Fruit fly (Drosophila melanogaster) whole organism, embryonic: ENCODE measurements around the gene NKCC.

ENCODE experiments used
- Atf3 ChIP-seq: fragments of 200-800 bp; sonication (Bioruptor generic); optimal IDR thresholded peaks from 3 replicates; lab custom pipeline; 2016; ENCODE audit warnings: missing biosample characterization, missing genetic modification characterization
- Bgb ChIP-seq: fragments of 200-800 bp; sonication (Bioruptor generic); IDR thresholded peaks from 2 replicates; pipeline ENCODE4 v1.3.6; 2022; ENCODE audit warnings: missing biosample characterization, missing genetic modification characterization; ENCODE audit not compliant: partially characterized antibody
- CG10209 ChIP-seq: fragments of 200-800 bp; sonication (Bioruptor generic); optimal IDR thresholded peaks from 3 replicates; lab custom pipeline; 2017; ENCODE audit warnings: missing biosample characterization, mild to moderate bottlenecking, missing genetic modification characterization, missing genetic modification reagents
- CG10321 ChIP-seq: fragments of 200-800 bp; sonication (Bioruptor generic); IDR thresholded peaks from 2 replicates; pipeline ENCODE4 v1.3.6; 2022; ENCODE audit warnings: missing biosample characterization, missing genetic modification characterization
- CG11504 ChIP-seq: fragments of 200-800 bp; sonication (Bioruptor generic); optimal IDR thresholded peaks from 3 replicates; lab custom pipeline; 2019; ENCODE audit warnings: missing biosample characterization, mild to moderate bottlenecking, missing genetic modification characterization, moderate library complexity
- CG16863 ChIP-seq: fragments of 200-800 bp; sonication (Bioruptor generic); optimal IDR thresholded peaks from 3 replicates; lab custom pipeline; 2016; ENCODE audit warnings: missing biosample characterization, missing genetic modification characterization
- CG2116 ChIP-seq: fragments of 200-800 bp; sonication (Bioruptor generic); optimal IDR thresholded peaks from 3 replicates; lab custom pipeline; 2018; ENCODE audit warnings: missing biosample characterization, mild to moderate bottlenecking, missing genetic modification characterization
- CG2120 ChIP-seq: fragments of 200-800 bp; sonication (Bioruptor generic); optimal IDR thresholded peaks from 3 replicates; lab custom pipeline; 2016; ENCODE audit warnings: missing biosample characterization, missing genetic modification characterization
- CG2875 ChIP-seq: fragments of 200-800 bp; sonication (Bioruptor generic); optimal IDR thresholded peaks from 2 replicates; lab custom pipeline; 2017; ENCODE audit warnings: missing biosample characterization, mild to moderate bottlenecking, missing genetic modification characterization, missing genetic modification reagents
- CG30431 ChIP-seq: fragments of 200-800 bp; sonication (Bioruptor generic); optimal IDR thresholded peaks from 2 replicates; lab custom pipeline; 2017; ENCODE audit warnings: missing biosample characterization, missing genetic modification characterization
- CG3281 ChIP-seq: fragments of 200-800 bp; sonication (Bioruptor generic); optimal IDR thresholded peaks from 3 replicates; lab custom pipeline; 2017; ENCODE audit warnings: missing biosample characterization, mild to moderate bottlenecking, missing genetic modification characterization
- CG3407 ChIP-seq: fragments of 200-800 bp; sonication (Bioruptor generic); optimal IDR thresholded peaks from 2 replicates; lab custom pipeline; 2018; ENCODE audit warnings: missing biosample characterization, mild to moderate bottlenecking, missing genetic modification characterization
- CG6689 ChIP-seq: fragments of 200-800 bp; sonication (Bioruptor generic); IDR thresholded peaks from 2 replicates; pipeline ENCODE4 v1.3.6; 2022; ENCODE audit warnings: missing biosample characterization, missing genetic modification characterization
- CG7357 ChIP-seq: fragments of 200-800 bp; sonication (Bioruptor generic); IDR thresholded peaks from 3 replicates; pipeline ENCODE4 v1.3.6; 2022; ENCODE audit warnings: missing biosample characterization, missing genetic modification characterization
- CG7987 ChIP-seq: fragments of 200-800 bp; sonication (Bioruptor generic); optimal IDR thresholded peaks from 2 replicates; lab custom pipeline; 2018; ENCODE audit warnings: missing biosample characterization, mild to moderate bottlenecking, missing genetic modification characterization, moderate library complexity
- CG8388 ChIP-seq: fragments of 200-800 bp; sonication (Bioruptor generic); optimal IDR thresholded peaks from 2 replicates; lab custom pipeline; 2019; ENCODE audit warnings: missing biosample characterization, mild to moderate bottlenecking, missing genetic modification characterization, moderate library complexity
- CG8944 ChIP-seq: fragments of 200-800 bp; sonication (Bioruptor generic); optimal IDR thresholded peaks from 3 replicates; lab custom pipeline; 2016; ENCODE audit warnings: missing biosample characterization, missing genetic modification characterization
- D19A ChIP-seq: fragments of 200-800 bp; optimal IDR thresholded peaks from 3 replicates; lab custom pipeline; 2019; ENCODE audit warnings: missing biosample characterization, mild to moderate bottlenecking, missing genetic modification characterization, moderate library complexity
- Dll ChIP-seq: fragments of 200-800 bp; sonication (Bioruptor generic); IDR thresholded peaks from 4 replicates; pipeline ENCODE4 v1.3.6; 2022; ENCODE audit warnings: missing biosample characterization, missing genetic modification characterization; ENCODE audit not compliant: partially characterized antibody
- Dp ChIP-seq: fragments of 200-800 bp; sonication (Bioruptor generic); optimal IDR thresholded peaks from 2 replicates; lab custom pipeline; 2018; ENCODE audit warnings: missing biosample characterization, mild to moderate bottlenecking, missing genetic modification characterization, moderate library complexity
- E2f2 ChIP-seq: fragments of 200-800 bp; sonication (Bioruptor generic); IDR thresholded peaks from 2 replicates; pipeline ENCODE4 v1.3.6; 2022; ENCODE audit warnings: missing biosample characterization, missing genetic modification characterization
- GATAe ChIP-seq: fragments of 200-800 bp; sonication (Bioruptor generic); conservative IDR thresholded peaks from 2 replicates; pipeline ENCODE4 v1.3.6; 2022; ENCODE audit warnings: missing biosample characterization, missing genetic modification characterization
- Hmx ChIP-seq: fragments of 200-800 bp; sonication (Bioruptor generic); optimal IDR thresholded peaks from 2 replicates; lab custom pipeline; 2016; ENCODE audit warnings: missing biosample characterization, missing genetic modification characterization
- Hr39 ChIP-seq: fragments of >200 bp; optimal IDR thresholded peaks from 2 replicates; lab custom pipeline; 2017
- MESR4 ChIP-seq: fragments of 200-800 bp; sonication (Bioruptor generic); optimal IDR thresholded peaks from 2 replicates; lab custom pipeline; 2018; ENCODE audit warnings: missing biosample characterization, mild to moderate bottlenecking, missing genetic modification characterization, moderate library complexity
- Med ChIP-seq: fragments of 200-800 bp; sonication (Bioruptor generic); peaks from one replicate; lab custom pipeline; 2016; ENCODE audit warnings: missing biosample characterization, missing genetic modification characterization, mild to moderate bottlenecking, inconsistent platforms, moderate library complexity
- Pdp1 ChIP-seq, 2 experiments: fragments of 200-800 bp; sonication (Bioruptor generic); optimal IDR thresholded peaks; 3 replicates each; lab custom pipeline; 2016; ENCODE audit warnings: missing biosample characterization in 2 of 2, missing genetic modification characterization in 2 of 2, mild to moderate bottlenecking in 1 of 2, moderate library complexity in 1 of 2
- Ravus ChIP-seq: fragments of 200-800 bp; sonication (Bioruptor generic); IDR thresholded peaks from 2 replicates; pipeline ENCODE4 v1.3.6; 2022; ENCODE audit warnings: missing biosample characterization, missing genetic modification characterization
- Rfx ChIP-seq: fragments of 200-800 bp; sonication (Bioruptor generic); IDR thresholded peaks from 2 replicates; pipeline ENCODE4 v1.3.6; 2022; ENCODE audit warnings: missing biosample characterization, missing genetic modification characterization
- Sry-β ChIP-seq: fragments of 200-800 bp; sonication (Bioruptor generic); optimal IDR thresholded peaks from 2 replicates; lab custom pipeline; 2018; ENCODE audit warnings: missing biosample characterization, mild to moderate bottlenecking, missing genetic modification characterization, moderate library complexity
- Xbp1 ChIP-seq: fragments of 200-800 bp; sonication (Bioruptor generic); optimal IDR thresholded peaks from 3 replicates; lab custom pipeline; 2016; ENCODE audit warnings: missing biosample characterization, mild to moderate bottlenecking, missing genetic modification characterization
- cato ChIP-seq: fragments of 200-800 bp; sonication (Bioruptor generic); optimal IDR thresholded peaks from 2 replicates; lab custom pipeline; 2016; ENCODE audit warnings: missing biosample characterization, missing genetic modification characterization, borderline replicate concordance
- ci ChIP-seq: fragments of 200-800 bp; sonication (Bioruptor generic); IDR thresholded peaks from 3 replicates; pipeline ENCODE4 v1.3.6; 2022; ENCODE audit warnings: missing biosample characterization, missing genetic modification characterization
- crol ChIP-seq: fragments of 200-800 bp; sonication (Bioruptor generic); IDR thresholded peaks from 2 replicates; pipeline ENCODE4 v1.3.6; 2022; ENCODE audit warnings: missing biosample characterization, missing genetic modification characterization
- dan ChIP-seq: fragments of 200-800 bp; sonication (Bioruptor generic); IDR thresholded peaks from 2 replicates; pipeline ENCODE4 v1.3.6; 2022; ENCODE audit warnings: missing biosample characterization, missing genetic modification characterization
- ewg ChIP-seq: fragments of 200-800 bp; sonication (Bioruptor generic); optimal IDR thresholded peaks from 3 replicates; lab custom pipeline; 2017; ENCODE audit warnings: mild to moderate bottlenecking, missing biosample characterization, missing genetic modification reagents, missing genetic modification characterization
- eyg ChIP-seq: fragments of 200-800 bp; sonication (Bioruptor generic); optimal IDR thresholded peaks from 3 replicates; lab custom pipeline; 2016; ENCODE audit warnings: missing biosample characterization, missing genetic modification characterization
- fd64A ChIP-seq: fragments of 200-800 bp; sonication (Bioruptor generic); optimal IDR thresholded peaks from 3 replicates; lab custom pipeline; 2018; ENCODE audit warnings: missing biosample characterization, mild to moderate bottlenecking, missing genetic modification characterization
- gem ChIP-seq: fragments of 200-800 bp; sonication (Bioruptor generic); optimal IDR thresholded peaks from 2 replicates; lab custom pipeline; 2019; ENCODE audit warnings: missing biosample characterization, mild to moderate bottlenecking, missing genetic modification characterization, moderate library complexity
- lilli ChIP-seq: fragments of 200-800 bp; sonication (Bioruptor generic); optimal IDR thresholded peaks from 3 replicates; lab custom pipeline; 2016; ENCODE audit warnings: missing biosample characterization, missing genetic modification characterization
- mirr ChIP-seq: fragments of 200-800 bp; sonication (Bioruptor generic); optimal IDR thresholded peaks from 3 replicates; lab custom pipeline; 2018; ENCODE audit warnings: missing biosample characterization, mild to moderate bottlenecking, missing genetic modification characterization
- nerfin-2 ChIP-seq: fragments of 200-800 bp; sonication (Bioruptor generic); IDR thresholded peaks from 2 replicates; pipeline ENCODE4 v1.3.6; 2022; ENCODE audit warnings: missing biosample characterization, missing genetic modification characterization; ENCODE audit not compliant: partially characterized antibody
- pan ChIP-seq, 4 experiments: fragments of >200 bp in 3 of 4; fragments of 200-800 bp in 1 of 4; sonication (Bioruptor generic) in 1 of 4; optimal IDR thresholded peaks in 3 of 4; IDR thresholded peaks in 1 of 4; 2 replicates each; pipeline versions ENCODE4 v1.3.6 to Lab custom; 2017 to 2022; ENCODE audit warnings: missing biosample characterization in 2 of 4, missing genetic modification characterization in 2 of 4, mixed read lengths in 1 of 4
- row ChIP-seq: fragments of 200-800 bp; sonication (Bioruptor generic); IDR thresholded peaks from 3 replicates; pipeline ENCODE4 v1.3.6; 2022; ENCODE audit warnings: missing biosample characterization, missing genetic modification characterization
- sens ChIP-seq: fragments of 200-800 bp; sonication (Bioruptor generic); peaks from one replicate; lab custom pipeline; 2016; ENCODE audit warnings: missing biosample characterization, missing genetic modification characterization
- slou ChIP-seq: fragments of 200-800 bp; sonication (Bioruptor generic); optimal IDR thresholded peaks from 3 replicates; lab custom pipeline; 2016; ENCODE audit warnings: missing biosample characterization, missing genetic modification characterization
- ssp ChIP-seq: fragments of 200-800 bp; sonication (Bioruptor generic); IDR thresholded peaks from 2 replicates; pipeline ENCODE4 v1.3.6; 2022; ENCODE audit warnings: missing biosample characterization, missing genetic modification characterization
- stc ChIP-seq: fragments of 200-800 bp; sonication (Bioruptor generic); IDR thresholded peaks from 2 replicates; pipeline ENCODE4 v1.3.6; 2022; ENCODE audit warnings: missing biosample characterization, missing genetic modification characterization
- sug ChIP-seq: fragments of 200-800 bp; optimal IDR thresholded peaks from 2 replicates; lab custom pipeline; 2019; ENCODE audit warnings: missing biosample characterization, mild to moderate bottlenecking, missing genetic modification characterization, moderate library complexity
- tap ChIP-seq: fragments of 200-800 bp; optimal IDR thresholded peaks from 3 replicates; lab custom pipeline; 2019; ENCODE audit warnings: missing biosample characterization, mild to moderate bottlenecking, missing genetic modification characterization, moderate library complexity
- zf30C ChIP-seq: fragments of 200-800 bp; sonication (Bioruptor generic); optimal IDR thresholded peaks from 3 replicates; lab custom pipeline; 2018; ENCODE audit warnings: missing biosample characterization, mild to moderate bottlenecking, missing genetic modification characterization

The NKCC gene

DNA sequence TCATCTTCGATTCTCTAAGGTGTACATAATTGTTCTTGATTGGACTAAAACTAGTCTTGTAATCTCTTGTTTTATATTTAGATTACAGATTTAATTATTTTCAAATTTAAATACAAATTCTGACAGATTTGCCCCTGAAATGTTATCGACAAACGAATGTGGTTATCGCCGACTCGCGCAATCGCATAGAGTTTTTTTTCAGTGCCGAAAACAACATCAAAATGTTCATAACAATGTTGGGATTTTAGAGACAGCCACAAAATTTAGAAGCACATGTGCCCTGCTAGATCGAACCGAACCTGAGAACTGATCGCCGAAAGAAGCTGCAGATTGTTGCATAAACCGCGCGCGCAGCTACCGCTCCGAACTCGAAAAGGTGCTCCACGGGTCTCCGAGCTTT, 34.9 kb downstream of the NKCC start, which contains the start of gene POLDIP2 (continued):
- TF ChIP-seq gem (tag; lab: Kevin White, UChicago) (no peak), Hmx (no peak), CG10209 (GFP tag; lab: Kevin White, UChicago) (peak; percentile 91), CG8944 (GFP tag; lab: Kevin White, UChicago) (no peak), crol (GFP tag; lab: Robert Waterston, UW) (no peak), Sry-β (GFP tag; lab: Kevin White, UChicago) (no peak), CG2875 (no peak), eyg (GFP tag; lab: Kevin White, UChicago) (no peak), nerfin-2 (GFP tag; lab: Robert Waterston, UW) (no peak), CG30431 (no peak), Dll (GFP tag; lab: Robert Waterston, UW) (0 out of 4 replicates have a peak, but pooled peaks have one; percentile 13), CG8388 (no peak), zf30C (GFP tag; lab: Kevin White, UChicago) (peak; percentile 98), CG7987 (GFP tag; lab: Kevin White, UChicago) (peak; percentile 5), Rfx (0 out of 2 replicates have a peak, but pooled peaks have one; percentile 26), row (peak; percentile 5; the same call in 1 of the 3 replicates), tap (tag; lab: Kevin White, UChicago) (no peak), sens (GFP tag; lab: Kevin White, UChicago) (peak; percentile 41), E2f2 (GFP tag; lab: Robert Waterston, UW) (peak; percentile 61), CG3281 (GFP tag; lab: Kevin White, UChicago) (no peak), ssp (GFP tag; lab: Robert Waterston, UW) (no peak), Atf3 (GFP tag; lab: Kevin White, UChicago) (no peak), D19A (tag; lab: Kevin White, UChicago) (peak; percentile 32), sug (tag; lab: Kevin White, UChicago) (no peak), Xbp1 (GFP tag; lab: Kevin White, UChicago) (peak; percentile 38), CG2120 (GFP tag; lab: Kevin White, UChicago) (peak; percentile 24), CG10321 (no peak), Pdp1 (GFP tag; optimal IDR thresholded peaks at IDR 0.05; lab: Kevin White, UChicago) (peak in 1 of 2 experiments; percentile 83), lilli (GFP tag; lab: Kevin White, UChicago) (peak; percentile 13), CG11504 (tag; lab: Kevin White, UChicago) (no peak), CG2116 (GFP tag; lab: Kevin White, UChicago) (peak; percentile 96), dan (GFP tag; lab: Robert Waterston, UW) (no peak), CG3407 (GFP tag; lab: Kevin White, UChicago) (no peak), Med (GFP tag; lab: Kevin White, UChicago) (peak; percentile 81), MESR4 (peak; percentile 80), cato (GFP tag; lab: Kevin White, UChicago) (no peak), CG6689 (GFP tag; lab: Robert Waterston, UW) (no peak), mirr (GFP tag; lab: Kevin White, UChicago) (no peak), ewg (peak; percentile 33), CG7357 (GFP tag; lab: Robert Waterston, UW) (no peak), Bgb (GFP tag; lab: Robert Waterston, UW) (no peak), Ravus (GFP tag; lab: Robert Waterston, UW) (no peak), slou (GFP tag; lab: Kevin White, UChicago) (no peak), stc (GFP tag; lab: Robert Waterston, UW) (no peak), CG16863 (GFP tag; lab: Kevin White, UChicago) (no peak), fd64A (no peak), Hr39 (lab: Kevin White, UChicago) (no peak), pan (optimal IDR thresholded peaks at IDR 0.05; lab: Kevin White, UChicago) (no peak), pan (GFP tag; optimal IDR thresholded peaks at IDR 0.05 in 1 of 2, IDR thresholded peaks at IDR 0.05 in 1 of 2) (no peak), GATAe (no peak), Dp (GFP tag; lab: Kevin White, UChicago) (peak; percentile 33), ci (0 out of 3 replicates have a peak, but pooled peaks have one; percentile 36)
